Fruit fly (Drosophila melanogaster) whole organism, wandering third instar larva: ENCODE measurements around the gene CG43800.

Experiments
- Hr83 ChIP-seq: fragments of 200-300 bp; sonication (Bioruptor generic); optimal IDR thresholded peaks from 2 replicates; lab custom pipeline; 2016; ENCODE audit warnings: missing biosample characterization, mild to moderate bottlenecking, missing genetic modification characterization, moderate library complexity; ENCODE audit not compliant: poor library complexity, severe bottlenecking
- Jra ChIP-seq: sonication (Bioruptor generic); optimal IDR thresholded peaks from 2 replicates; lab custom pipeline; 2016; ENCODE audit warnings: missing biosample characterization, missing genetic modification characterization
- Sp1 ChIP-seq: fragments of 200-800 bp; sonication (Bioruptor generic); optimal IDR thresholded peaks from 3 replicates; lab custom pipeline; 2019; ENCODE audit warnings: missing biosample characterization, mild to moderate bottlenecking, missing genetic modification characterization, moderate library complexity
- sv ChIP-seq: fragments of 200-800 bp; sonication (Bioruptor generic); optimal IDR thresholded peaks from 3 replicates; lab custom pipeline; 2016; ENCODE audit warnings: missing biosample characterization, missing genetic modification characterization

DNA sequence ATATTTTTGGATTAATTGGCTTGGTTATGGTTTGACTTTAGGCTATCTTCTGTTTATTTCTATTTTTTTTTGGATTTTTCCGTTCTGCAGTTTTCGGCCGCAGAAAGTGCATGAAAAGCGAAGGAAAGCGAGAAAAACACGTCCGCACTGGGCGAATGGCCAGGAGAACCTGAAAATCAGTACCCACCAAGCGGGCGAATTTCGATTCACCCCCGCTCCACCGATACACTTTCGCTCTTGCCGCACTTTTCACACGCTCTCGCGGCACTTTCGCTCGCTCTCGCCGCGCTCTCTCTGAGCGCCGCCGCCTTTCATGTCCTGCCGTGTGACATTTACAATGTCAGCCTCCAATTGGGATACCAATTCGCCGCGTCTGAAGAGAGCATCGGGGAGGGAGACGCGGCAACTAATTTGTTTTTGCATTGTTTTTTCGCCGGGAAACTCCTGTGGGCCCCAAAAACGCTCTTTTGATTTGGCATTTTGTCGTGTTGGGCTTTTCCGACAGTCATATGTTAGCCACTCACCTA is 16.7 kb upstream of the CG43800 start, which contains the start of gene Ndae1:
- no peak for TF ChIP-seq Sp1 (GFP tag; lab: Kevin White, UChicago)
- TF ChIP-seq sv (GFP tag; lab: Kevin White, UChicago): no peak
- TF ChIP-seq Jra (GFP tag; lab: Kevin White, UChicago): no peak
- TF ChIP-seq Hr83: no peak
